Worm (Caenorhabditis elegans) whole organism, young adult: ENCODE results near the gene clec-205.
"Not testable (repeated sequence)": the region's sequence is repeated elsewhere in the genome, so short reads cannot be mapped to it uniquely, and the experiment has no call there.

Source experiments
- T07F8.4 ChIP-seq: sonication (generic microtip); optimal IDR thresholded peaks from 2 replicates; lab custom pipeline; 2016; ENCODE audit warnings: mild to moderate bottlenecking, missing genetic modification characterization, moderate library complexity, missing compliant biosample characterization
- Y53F4B.3 ChIP-seq: fragments of 200-800 bp; sonication (Bioruptor generic); IDR thresholded peaks from 2 replicates; pipeline ENCODE4 v1.3.6; 2022; ENCODE audit warnings: missing genetic modification reagents, missing genetic modification characterization, missing compliant biosample characterization
- Y56A3A.18 ChIP-seq: fragments of 200-800 bp; sonication (Bioruptor generic); IDR thresholded peaks from 2 replicates; pipeline ENCODE4 v1.3.6; 2022; ENCODE audit warnings: missing genetic modification reagents, missing genetic modification characterization, missing compliant biosample characterization
- mel-28 ChIP-seq: sonication (generic microtip); optimal IDR thresholded peaks from 2 replicates; lab custom pipeline; 2016; ENCODE audit warnings: borderline replicate concordance, mild to moderate bottlenecking, missing genetic modification characterization, missing compliant biosample characterization
- nfyb-1 ChIP-seq: fragments of 200-800 bp; sonication (Bioruptor generic); IDR thresholded peaks from 2 replicates; pipeline ENCODE4 v1.3.6; 2022; ENCODE audit warnings: missing genetic modification reagents, missing genetic modification characterization, missing compliant biosample characterization
- nhr-27 ChIP-seq: fragments of 200-800 bp; sonication (Bioruptor generic); optimal IDR thresholded peaks from 2 replicates; lab custom pipeline; 2018; ENCODE audit warnings: mild to moderate bottlenecking, missing genetic modification characterization, moderate library complexity, missing compliant biosample characterization
- sea-2 ChIP-seq: fragments of 200-800 bp; sonication (Bioruptor generic); IDR thresholded peaks from 2 replicates; pipeline ENCODE4 v1.3.6; 2022; ENCODE audit warnings: missing genetic modification characterization, missing compliant biosample characterization
- snpc-4 ChIP-seq, 5 experiments: fragments of 150-350 bp in 1 of 5; sonication (generic microtip) in 4 of 5; optimal IDR thresholded peaks; 2 replicates each; lab custom pipeline; 2014 to 2018; ENCODE audit warnings: missing genetic modification characterization in 5 of 5, missing biosample characterization in 3 of 5, antibody characterized with exemption in 2 of 5, mild to moderate bottlenecking in 2 of 5, missing compliant biosample characterization in 2 of 5, missing genotype in 2 of 5, moderate library complexity in 2 of 5, missing genetic modification reagents in 1 of 5
- ztf-28 ChIP-seq: fragments of 200-800 bp; sonication (Bioruptor generic); IDR thresholded peaks from 2 replicates; pipeline ENCODE4 v1.3.6; 2022; ENCODE audit warnings: missing genetic modification reagents, missing genetic modification characterization, missing compliant biosample characterization

Gene clec-205

DNA sequence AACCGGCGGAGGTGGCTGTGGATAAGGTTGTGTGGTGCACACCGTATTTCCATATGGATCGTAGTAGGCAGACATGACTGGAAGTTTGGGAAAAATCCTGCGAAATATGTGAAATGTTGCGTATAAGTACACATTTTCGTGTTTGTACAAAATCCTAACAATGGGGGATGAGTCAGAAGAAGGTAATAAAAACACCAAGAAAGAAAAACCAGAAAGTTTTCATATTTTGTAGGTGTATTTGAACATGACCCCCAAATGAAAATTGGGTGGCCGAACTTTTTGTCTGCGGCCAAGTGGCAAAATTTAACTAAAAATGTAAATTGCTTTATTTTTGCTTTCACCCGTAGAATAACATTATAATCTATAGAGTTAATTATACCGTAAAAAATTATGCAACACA, 50.3 kb downstream of the clec-205 start, which contains the start of gene Y46H3A.4:
Gene Y46H3A.4, minus strand, starts transcription at position 101 of the 400 bp plus-strand sequence.
- TF ChIP-seq snpc-4 (GFP tag; optimal IDR thresholded peaks at IDR 0.05; lab: Kevin White, UChicago) (no peak), snpc-4 (tag; optimal IDR thresholded peaks at IDR 0.05; lab: Kevin White, UChicago) (no peak), nfyb-1 (GFP tag; lab: Robert Waterston, UW) (no peak), ztf-28 (no peak), T07F8.4 (tag; lab: Kevin White, UChicago) (no peak), mel-28 (tag; lab: Kevin White, UChicago) (no peak), Y56A3A.18 (no peak)
- TF ChIP-seq, all 124 proteins: peak for 0

DNA sequence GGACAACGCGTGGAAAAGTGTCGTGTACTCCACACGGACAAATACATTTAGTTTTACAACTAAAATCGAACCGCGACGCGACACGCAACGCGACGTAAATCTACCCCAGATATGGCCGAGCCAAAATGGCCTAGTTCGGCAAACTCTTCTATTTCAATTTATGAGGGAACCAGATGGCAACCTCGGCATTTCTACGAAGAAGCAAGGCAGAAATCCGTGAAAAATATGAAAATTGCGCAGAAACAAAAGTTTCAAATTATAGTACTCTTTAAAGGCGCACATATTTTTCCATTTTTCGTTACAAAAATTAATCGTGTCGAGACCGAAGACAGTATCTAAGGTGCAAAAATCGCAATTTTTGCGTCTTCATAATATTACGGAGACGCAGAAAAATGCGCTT, 54.1 kb downstream of the clec-205 start, which contains the start of gene Y46H3A.5:
Gene Y46H3A.5, minus strand, starts transcription at position 101 of the 400 bp plus-strand sequence.
- not testable (repeated sequence) for TF ChIP-seq Y53F4B.3 (GFP tag; lab: Robert Waterston, UW); sea-2 (GFP tag; lab: Robert Waterston, UW); nhr-27
